Worm (Caenorhabditis elegans): ENCODE measurements around the gene hgrs-1.

ce11 chrIV:8255221-8255620 is 49.4 kb upstream of the hgrs-1 start:
- no peak for TF ChIP-seq him-1 (tag; optimal IDR thresholded peaks at IDR 0.05)
- TF ChIP-seq dao-5 (tag; optimal IDR thresholded peaks at IDR 0.05): no peak
